Fruit fly (Drosophila melanogaster): ENCODE results near the gene Mulk.

Mulk gene

dm6 chr2L:10230455-10230854, 39.4 kb upstream of the Mulk start (continued):
- no peak for TF ChIP-seq cg (GFP tag; optimal IDR thresholded peaks at IDR 0.05)
- TF ChIP-seq croc (GFP tag; conservative IDR thresholded peaks at IDR 0.05): no peak
- TF ChIP-seq CG16813 (GFP tag; IDR thresholded peaks at IDR 0.05; ENCODE audit: partially characterized antibody): peak; percentile 62; the same call in 2 of the 3 replicates
- no peak for TF ChIP-seq Max (GFP tag; optimal IDR thresholded peaks at IDR 0.05)
- TF ChIP-seq CG11398 (GFP tag; optimal IDR thresholded peaks at IDR 0.05): no peak
- TF ChIP-seq pzg (GFP tag; optimal IDR thresholded peaks at IDR 0.05): peak; percentile 13
- TF ChIP-seq ara (GFP tag; IDR thresholded peaks at IDR 0.05): no peak
- peak; percentile 64 for TF ChIP-seq CG13287 (GFP tag; IDR thresholded peaks at IDR 0.05; ENCODE audit: partially characterized antibody)
- no peak for TF ChIP-seq CG3407 (GFP tag; optimal IDR thresholded peaks at IDR 0.05)
- TF ChIP-seq Tbp (GFP tag; optimal IDR thresholded peaks at IDR 0.05): no peak
- peak; percentile 24 for TF ChIP-seq CG2116 (GFP tag; optimal IDR thresholded peaks at IDR 0.05)
- no peak for TF ChIP-seq sima (GFP tag; optimal IDR thresholded peaks at IDR 0.05)
- no peak for TF ChIP-seq Pdp1 (GFP tag; optimal IDR thresholded peaks at IDR 0.05)
- no peak for TF ChIP-seq rib (GFP tag; IDR thresholded peaks at IDR 0.05)
- TF ChIP-seq Ets65A (GFP tag): no peak
- TF ChIP-seq sqz (GFP tag; optimal IDR thresholded peaks at IDR 0.05): peak; percentile 40
- TF ChIP-seq mam (GFP tag; optimal IDR thresholded peaks at IDR 0.05): no peak
- TF ChIP-seq danr (GFP tag; IDR thresholded peaks at IDR 0.05): no peak
- TF ChIP-seq CG14860 (GFP tag; IDR thresholded peaks at IDR 0.05; ENCODE audit: partially characterized antibody): 0 out of 3 replicates have a peak, but pooled peaks have one; percentile 35
- TF ChIP-seq MBD-R2 (GFP tag; IDR thresholded peaks at IDR 0.05): no peak
- TF ChIP-seq Dref (GFP tag; IDR thresholded peaks at IDR 0.05): peak; percentile 55
- no peak for TF ChIP-seq MTF-1 (GFP tag; optimal IDR thresholded peaks at IDR 0.05; ENCODE audit: borderline replicate concordance)
- no peak for TF ChIP-seq CG7357 (GFP tag; IDR thresholded peaks at IDR 0.05)
- TF ChIP-seq hb (GFP tag; IDR thresholded peaks at IDR 0.05; ENCODE audit: partially characterized antibody): no peak
- no peak for TF ChIP-seq sisA (GFP tag; IDR thresholded peaks at IDR 0.05)
- TF ChIP-seq BEAF-32 (GFP tag; optimal IDR thresholded peaks at IDR 0.05): peak; percentile 62
- TF ChIP-seq bbx (GFP tag; IDR thresholded peaks at IDR 0.05; ENCODE audit: partially characterized antibody): no peak; the same call in 1 of the 2 replicates
- TF ChIP-seq knrl (GFP tag; IDR thresholded peaks at IDR 0.05; ENCODE audit: partially characterized antibody): peak; percentile 42; the same call in 1 of the 3 replicates
- peak; percentile 46; the same call in 1 of the 2 replicates for TF ChIP-seq tna (GFP tag; IDR thresholded peaks at IDR 0.05; ENCODE audit: partially characterized antibody)
- no peak for TF ChIP-seq CG11504 (tag; optimal IDR thresholded peaks at IDR 0.05)
- TF ChIP-seq CG2129 (GFP tag; IDR thresholded peaks at IDR 0.05; ENCODE audit: partially characterized antibody): 0 out of 2 replicates have a peak, but pooled peaks have one; percentile 26
- TF ChIP-seq CG8290 (GFP tag; optimal IDR thresholded peaks at IDR 0.05): peak; percentile 81
- TF ChIP-seq CG8290 (tag; optimal IDR thresholded peaks at IDR 0.05): peak; percentile 25 to 72
- no peak for TF ChIP-seq CG13424 (tag; optimal IDR thresholded peaks at IDR 0.05)
- 0 out of 3 replicates have a peak, but pooled peaks have one; percentile 10 for TF ChIP-seq CG17361 (GFP tag; IDR thresholded peaks at IDR 0.05)
- no peak for TF ChIP-seq B-H2 (GFP tag; optimal IDR thresholded peaks at IDR 0.05)
- no peak for TF ChIP-seq stc (GFP tag; IDR thresholded peaks at IDR 0.05)
- TF ChIP-seq gsb-n (tag; optimal IDR thresholded peaks at IDR 0.05): no peak
- peak; percentile 11 for TF ChIP-seq stwl (tag; optimal IDR thresholded peaks at IDR 0.05)
- TF ChIP-seq twi (tag; optimal IDR thresholded peaks at IDR 0.05): no peak
- no peak for TF ChIP-seq salm (tag; optimal IDR thresholded peaks at IDR 0.05)
- no peak for TF ChIP-seq chn (GFP tag; optimal IDR thresholded peaks at IDR 0.05)
- no peak for TF ChIP-seq esg (GFP tag; conservative IDR thresholded peaks at IDR 0.05)
- TF ChIP-seq CG4328 (GFP tag; optimal IDR thresholded peaks at IDR 0.05): no peak
- TF ChIP-seq ind (GFP tag; optimal IDR thresholded peaks at IDR 0.05): no peak
- TF ChIP-seq eyg (GFP tag; optimal IDR thresholded peaks at IDR 0.05): no peak
- TF ChIP-seq CkIIα-i1 (GFP tag; IDR thresholded peaks at IDR 0.05): no peak
- TF ChIP-seq CG9797 (GFP tag; optimal IDR thresholded peaks at IDR 0.05): peak; percentile 28
- no peak for TF ChIP-seq ac (GFP tag; optimal IDR thresholded peaks at IDR 0.05)
- TF ChIP-seq vnd (GFP tag; IDR thresholded peaks at IDR 0.05; ENCODE audit: partially characterized antibody): peak; percentile 44; the same call in 2 of the 3 replicates

Measured in whole organism, embryonic.